Worm (Caenorhabditis elegans): ENCODE measurements around the gene T05A10.6.

The T05A10.6 gene

ce11 chrX:10821160-10821559, 26.6 kb upstream of the T05A10.6 start:
- TF ChIP-seq C08G9.2 (tag; optimal IDR thresholded peaks at IDR 0.05) (peak; percentile 56), sox-2 (GFP tag; IDR thresholded peaks at IDR 0.05) (no peak), ttx-3 (tag; optimal IDR thresholded peaks at IDR 0.05) (no peak), mec-3 (tag; optimal IDR thresholded peaks at IDR 0.05; ENCODE audit: borderline replicate concordance) (peak; percentile 41), C38D4.7 (GFP tag; optimal IDR thresholded peaks at IDR 0.05) (peak; percentile 52), elt-4 (tag; optimal IDR thresholded peaks at IDR 0.05) (no peak), lim-6 (tag; optimal IDR thresholded peaks at IDR 0.05) (no peak), hlh-13 (GFP tag; optimal IDR thresholded peaks at IDR 0.05) (peak; percentile 35), nfya-1 (tag; optimal IDR thresholded peaks at IDR 0.05) (no peak), F13H6.1 (tag; optimal IDR thresholded peaks at IDR 0.05) (no peak), tbx-7 (tag; optimal IDR thresholded peaks at IDR 0.05) (peak; percentile 5), ceh-14 (tag; optimal IDR thresholded peaks at IDR 0.05) (peak; percentile 14), hlh-8 (tag; optimal IDR thresholded peaks at IDR 0.05) (no peak), ceh-2 (tag; optimal IDR thresholded peaks at IDR 0.05) (peak; percentile 3), ceh-18 (tag; optimal IDR thresholded peaks at IDR 0.05) (peak; percentile 17), pqm-1 (tag; optimal IDR thresholded peaks at IDR 0.05) (no peak), ceh-9 (tag; optimal IDR thresholded peaks at IDR 0.05) (peak; percentile 29), pax-1 (tag; optimal IDR thresholded peaks at IDR 0.05) (no peak), ceh-34 (tag; optimal IDR thresholded peaks at IDR 0.05) (peak; percentile 20), pag-3 (tag; optimal IDR thresholded peaks at IDR 0.05; ENCODE audit: borderline replicate concordance) (no peak), ceh-24 (tag; optimal IDR thresholded peaks at IDR 0.05) (no peak), unc-55 (GFP tag; optimal IDR thresholded peaks at IDR 0.05) (no peak), K09A11.1 (tag; optimal IDR thresholded peaks at IDR 0.05; ENCODE audit: insufficient read depth) (no peak), unc-42 (tag; optimal IDR thresholded peaks at IDR 0.05) (no peak), pha-4 (tag; optimal IDR thresholded peaks at IDR 0.05) (no peak), pros-1 (tag; optimal IDR thresholded peaks at IDR 0.05) (no peak), fkh-10 (GFP tag; optimal IDR thresholded peaks at IDR 0.05) (no peak), Y22D7AL.16 (tag; optimal IDR thresholded peaks at IDR 0.05) (peak; percentile 62), pha-2 (tag; optimal IDR thresholded peaks at IDR 0.05) (no peak), lin-11 (tag; optimal IDR thresholded peaks at IDR 0.05) (peak; percentile 45), hlh-6 (tag; optimal IDR thresholded peaks at IDR 0.05) (peak; percentile 56), ceh-19 (GFP tag; optimal IDR thresholded peaks at IDR 0.05) (peak; percentile 6), pat-9 (tag; optimal IDR thresholded peaks at IDR 0.05) (peak; percentile 43), elt-2 (tag; optimal IDR thresholded peaks at IDR 0.05) (peak; percentile 38), rnt-1 (tag; optimal IDR thresholded peaks at IDR 0.05) (peak; percentile 50), ets-4 (tag; optimal IDR thresholded peaks at IDR 0.05) (no peak), fkh-6 (tag; optimal IDR thresholded peaks at IDR 0.05) (no peak), odd-2 (tag; optimal IDR thresholded peaks at IDR 0.05) (no peak), dmd-4 (tag; optimal IDR thresholded peaks at IDR 0.05; ENCODE audit: borderline replicate concordance) (no peak), ceh-48 (tag; optimal IDR thresholded peaks at IDR 0.05) (peak; percentile 29), ahr-1 (tag; optimal IDR thresholded peaks at IDR 0.05) (peak; percentile 71), unc-86 (tag; optimal IDR thresholded peaks at IDR 0.05) (peak; percentile 2), tbx-2 (tag; optimal IDR thresholded peaks at IDR 0.05) (peak; percentile 38), madf-2 (tag; optimal IDR thresholded peaks at IDR 0.05) (peak; percentile 48), ceh-22 (tag; optimal IDR thresholded peaks at IDR 0.05) (no peak), sox-4 (tag; optimal IDR thresholded peaks at IDR 0.05) (peak; percentile 43), gmeb-2 (tag; optimal IDR thresholded peaks at IDR 0.05) (peak; percentile 58), fax-1 (tag; optimal IDR thresholded peaks at IDR 0.05) (no peak), ama-1 (optimal IDR thresholded peaks at IDR 0.05) (no peak), T23F11.4 (GFP tag; optimal IDR thresholded peaks at IDR 0.05) (no peak), eyg-1 (tag; optimal IDR thresholded peaks at IDR 0.05) (no peak), ref-2 (tag; optimal IDR thresholded peaks at IDR 0.05) (peak; percentile 34), K02D7.2 (tag; optimal IDR thresholded peaks at IDR 0.05) (peak; percentile 19), ceh-30 (tag; optimal IDR thresholded peaks at IDR 0.05) (no peak)

Data from whole organism, late embryonic.